Fruit fly (Drosophila melanogaster): ENCODE results near the gene CG12237.

Gene CG12237

dm6 chrX:19651757-19652419 is 9.2 kb upstream of the CG12237 start, which contains the start of the genes Ranbp21 and Elys (continued):
- TF ChIP-seq CG31224 (GFP tag; IDR thresholded peaks at IDR 0.05) (peak; percentile 47; the same call in 1 of the 2 replicates), CG1647 (GFP tag; optimal IDR thresholded peaks at IDR 0.05) (peak; percentile 42), slbo (GFP tag; IDR thresholded peaks at IDR 0.05) (peak; percentile 77), HLH4C (GFP tag; IDR thresholded peaks at IDR 0.05; ENCODE audit: partially characterized antibody) (no peak; the same call in none of the 3 replicates), CG7357 (GFP tag; IDR thresholded peaks at IDR 0.05) (peak; percentile 42; the same call in 1 of the 3 replicates), CG8924 (tag; optimal IDR thresholded peaks at IDR 0.05) (peak; percentile 21), CG14710 (tag; optimal IDR thresholded peaks at IDR 0.05) (peak; percentile 71), CG6254 (GFP tag; optimal IDR thresholded peaks at IDR 0.05) (no peak), Ssrp (tag; optimal IDR thresholded peaks at IDR 0.05) (peak; percentile 36), CG32767 (GFP tag; IDR thresholded peaks at IDR 0.05) (no peak), CG10543 (GFP tag; optimal IDR thresholded peaks at IDR 0.05) (peak; percentile 62), CG31365 (tag; optimal IDR thresholded peaks at IDR 0.05) (no peak), lilli (GFP tag; optimal IDR thresholded peaks at IDR 0.05) (peak; percentile 69), CG16863 (GFP tag; optimal IDR thresholded peaks at IDR 0.05) (peak; percentile 56), rib (GFP tag; IDR thresholded peaks at IDR 0.05) (peak; percentile 86), CG4820 (GFP tag; optimal IDR thresholded peaks at IDR 0.05) (peak; percentile 16), CG9727 (GFP tag; optimal IDR thresholded peaks at IDR 0.05) (peak; percentile 59), CG1602 (GFP tag; optimal IDR thresholded peaks at IDR 0.05) (peak; percentile 50), CG2129 (GFP tag; IDR thresholded peaks at IDR 0.05; ENCODE audit: partially characterized antibody) (no peak), CG3847 (GFP tag; IDR thresholded peaks at IDR 0.05) (peak; percentile 78), CG15696 (tag; optimal IDR thresholded peaks at IDR 0.05) (no peak), crc (GFP tag; optimal IDR thresholded peaks at IDR 0.05) (peak; percentile 37), Bteb2 (GFP tag; optimal IDR thresholded peaks at IDR 0.05) (peak; percentile 30), Awh (GFP tag; IDR thresholded peaks at IDR 0.05) (0 out of 2 replicates have a peak, but pooled peaks have one; percentile 29), jigr1 (GFP tag; IDR thresholded peaks at IDR 0.05) (no peak), sna (GFP tag; IDR thresholded peaks at IDR 0.05; ENCODE audit: partially characterized antibody) (0 out of 2 replicates have a peak, but pooled peaks have one; percentile 28), insv (GFP tag; optimal IDR thresholded peaks at IDR 0.05) (peak in 1 of 2 experiments; percentile 28), CG7271 (tag; optimal IDR thresholded peaks at IDR 0.05) (no peak), ssp (GFP tag; IDR thresholded peaks at IDR 0.05) (peak; percentile 47), Camta (GFP tag; optimal IDR thresholded peaks at IDR 0.05) (peak; percentile 23), ERR (GFP tag; optimal IDR thresholded peaks at IDR 0.05) (no peak), pzg (GFP tag; optimal IDR thresholded peaks at IDR 0.05) (peak; percentile 55), CG9932 (GFP tag; IDR thresholded peaks at IDR 0.05) (peak; percentile 66), az2 (GFP tag; optimal IDR thresholded peaks at IDR 0.05) (peak; percentile 45), CG11247 (GFP tag; IDR thresholded peaks at IDR 0.05) (peak; percentile 38; the same call in 1 of the 2 replicates), Jarid2 (GFP tag; optimal IDR thresholded peaks at IDR 0.05) (no peak), CG7372 (GFP tag; IDR thresholded peaks at IDR 0.05) (peak; percentile 32; the same call in 1 of the 2 replicates), Ada2b (GFP tag; IDR thresholded peaks at IDR 0.05) (no peak), dimm (GFP tag; IDR thresholded peaks at IDR 0.05) (0 out of 2 replicates have a peak, but pooled peaks have one; percentile 32), Deaf1 (tag; optimal IDR thresholded peaks at IDR 0.05) (no peak), CG10979 (tag; optimal IDR thresholded peaks at IDR 0.05) (peak; percentile 6), CG13775 (GFP tag; optimal IDR thresholded peaks at IDR 0.05) (peak; percentile 58), Hr3 (GFP tag; optimal IDR thresholded peaks at IDR 0.05) (peak; percentile 46), Max (GFP tag; optimal IDR thresholded peaks at IDR 0.05) (peak; percentile 64), CG30020 (tag; optimal IDR thresholded peaks at IDR 0.05) (peak; percentile 27), CG17186 (GFP tag; optimal IDR thresholded peaks at IDR 0.05) (peak; percentile 12), sisA (GFP tag; IDR thresholded peaks at IDR 0.05) (peak; percentile 66), YL-1 (GFP tag; optimal IDR thresholded peaks at IDR 0.05) (peak; percentile 64), chn (GFP tag; optimal IDR thresholded peaks at IDR 0.05) (peak; percentile 59)

Measured in whole organism, embryonic.